Fruit fly (Drosophila melanogaster) whole organism, adult: ENCODE data around the gene CG4009.
A peak's percentile ranks its signal among the peaks of the same experiment; 100 is the strongest.

ENCODE experiments used
- CG11617 ChIP-seq: fragments of 200-800 bp; sonication (Bioruptor generic); optimal IDR thresholded peaks from 2 replicates; lab custom pipeline; 2017; ENCODE audit warnings: mild to moderate bottlenecking, missing biosample characterization, missing genetic modification reagents, missing genetic modification characterization
- CG12768 ChIP-seq: fragments of 200-800 bp; sonication (Bioruptor generic); optimal IDR thresholded peaks from 2 replicates; lab custom pipeline; 2017; ENCODE audit warnings: missing biosample characterization, missing genetic modification characterization, mild to moderate bottlenecking, moderate library complexity, missing genetic modification reagents
- CG14711 ChIP-seq: fragments of 200-800 bp; sonication (Bioruptor generic); optimal IDR thresholded peaks from 2 replicates; lab custom pipeline; 2018; ENCODE audit warnings: missing biosample characterization, mild to moderate bottlenecking, missing genetic modification characterization, moderate library complexity
- CG1620 ChIP-seq: fragments of 200-800 bp; sonication (Bioruptor generic); optimal IDR thresholded peaks from 2 replicates; lab custom pipeline; 2016; ENCODE audit warnings: missing biosample characterization, missing genetic modification characterization
- CG33017 ChIP-seq: fragments of 200-800 bp; sonication (Bioruptor generic); optimal IDR thresholded peaks from 2 replicates; lab custom pipeline; 2018; ENCODE audit warnings: missing biosample characterization, mild to moderate bottlenecking, missing genetic modification characterization, moderate library complexity
- CG5204 ChIP-seq: fragments of 200-800 bp; sonication (Bioruptor generic); optimal IDR thresholded peaks from 2 replicates; lab custom pipeline; 2016; ENCODE audit warnings: missing biosample characterization, missing genetic modification characterization
- CG7045 ChIP-seq: fragments of 200-800 bp; sonication (Bioruptor generic); optimal IDR thresholded peaks from 2 replicates; lab custom pipeline; 2017; ENCODE audit warnings: missing biosample characterization, mild to moderate bottlenecking, missing genetic modification characterization
- CG7101 ChIP-seq: fragments of 200-800 bp; sonication (Bioruptor generic); optimal IDR thresholded peaks from 2 replicates; lab custom pipeline; 2018; ENCODE audit warnings: missing biosample characterization, mild to moderate bottlenecking, missing genetic modification characterization, moderate library complexity
- Clk ChIP-seq: fragments of 200-800 bp; sonication (Bioruptor generic); optimal IDR thresholded peaks from 2 replicates; lab custom pipeline; 2017; ENCODE audit warnings: missing biosample characterization, missing genetic modification characterization
- Crg-1 ChIP-seq: fragments of 200-800 bp; sonication (Bioruptor generic); optimal IDR thresholded peaks from 2 replicates; lab custom pipeline; 2016; ENCODE audit warnings: missing biosample characterization, missing genetic modification characterization
- Hr96 ChIP-seq: fragments of 200-800 bp; sonication (Bioruptor generic); optimal IDR thresholded peaks from 2 replicates; lab custom pipeline; 2016; ENCODE audit warnings: missing biosample characterization, missing genetic modification characterization
- Mnt ChIP-seq: fragments of 200-800 bp; sonication (Bioruptor generic); optimal IDR thresholded peaks from 2 replicates; lab custom pipeline; 2016; ENCODE audit warnings: missing biosample characterization, mild to moderate bottlenecking, missing genetic modification characterization
- bab1 ChIP-seq: fragments of 200-800 bp; sonication (Bioruptor generic); optimal IDR thresholded peaks from 3 replicates; lab custom pipeline; 2019; ENCODE audit warnings: missing biosample characterization, mild to moderate bottlenecking, missing genetic modification characterization, moderate library complexity
- cic ChIP-seq: fragments of 200-800 bp; sonication (Bioruptor generic); optimal IDR thresholded peaks from 2 replicates; lab custom pipeline; 2017; ENCODE audit warnings: missing biosample characterization, mild to moderate bottlenecking, missing genetic modification characterization, moderate library complexity
- cnc ChIP-seq, 2 experiments: fragments of >200 bp; optimal IDR thresholded peaks; 2 replicates each; lab custom pipeline; 2017
- kay ChIP-seq: fragments of 200-800 bp; sonication (Bioruptor generic); peaks from one replicate; lab custom pipeline; 2016; ENCODE audit warnings: missing biosample characterization, missing genetic modification characterization, borderline replicate concordance
- ovo ChIP-seq: fragments of 200-800 bp; sonication (Bioruptor generic); optimal IDR thresholded peaks from 2 replicates; lab custom pipeline; 2016; ENCODE audit warnings: missing biosample characterization, missing genetic modification characterization
- pad ChIP-seq: fragments of 200-800 bp; sonication (Bioruptor generic); optimal IDR thresholded peaks from 3 replicates; lab custom pipeline; 2017; ENCODE audit warnings: missing biosample characterization, missing genetic modification characterization, mild to moderate bottlenecking, moderate library complexity, missing genetic modification reagents
- tj ChIP-seq: fragments of 200-800 bp; sonication (Bioruptor generic); optimal IDR thresholded peaks from 3 replicates; lab custom pipeline; 2017; ENCODE audit warnings: missing biosample characterization, mild to moderate bottlenecking, missing genetic modification characterization, moderate library complexity
- toe ChIP-seq: fragments of 200-800 bp; sonication (Bioruptor generic); optimal IDR thresholded peaks from 2 replicates; lab custom pipeline; 2016; ENCODE audit warnings: missing biosample characterization, missing genetic modification characterization

The CG4009 gene

DNA sequence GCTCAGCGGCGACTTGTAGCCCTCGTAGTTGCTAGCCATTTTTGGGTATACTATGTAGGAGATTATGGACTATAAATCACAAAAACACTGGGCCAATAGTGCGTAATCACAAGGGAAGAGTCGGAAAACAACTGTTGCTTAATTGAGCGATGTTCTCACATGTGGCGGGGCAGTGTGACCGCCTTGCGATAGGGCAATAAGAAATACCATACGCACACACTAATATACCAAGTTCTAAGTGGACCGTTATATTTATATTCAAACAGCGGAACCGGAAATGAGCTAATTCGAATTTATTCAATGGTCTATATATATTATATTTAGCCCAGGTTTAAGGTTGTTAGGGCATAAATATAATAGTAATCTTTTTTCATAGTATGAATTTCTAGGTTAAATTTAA lies 14.9 kb downstream of the CG4009 start, which contains the start of gene Adsl:
TSS of gene Adsl (minus strand) at position 165 of the 400 bp plus-strand sequence.
- TF ChIP-seq CG12768 (GFP tag; lab: Kevin White, UChicago) (no peak), CG7101 (tag; lab: Kevin White, UChicago) (peak; percentile 59), kay (GFP tag; lab: Kevin White, UChicago) (peak; percentile 82), ovo (GFP tag; lab: Kevin White, UChicago) (peak; percentile 51), toe (no peak), CG7045 (GFP tag; lab: Kevin White, UChicago) (peak; percentile 24), Hr96 (GFP tag; lab: Kevin White, UChicago) (peak; percentile 18), CG5204 (GFP tag; lab: Kevin White, UChicago) (no peak), cnc (optimal IDR thresholded peaks at IDR 0.05; lab: Kevin White, UChicago) (no peak), pad (GFP tag; lab: Kevin White, UChicago) (peak; percentile 46), Crg-1 (GFP tag; lab: Kevin White, UChicago) (no peak), CG11617 (GFP tag; lab: Kevin White, UChicago) (peak; percentile 65), Mnt (GFP tag; lab: Kevin White, UChicago) (peak; percentile 84), CG1620 (GFP tag; lab: Kevin White, UChicago) (peak; percentile 18), tj (peak; percentile 28), bab1 (GFP tag; lab: Kevin White, UChicago) (peak; percentile 85), Clk (GFP tag; lab: Kevin White, UChicago) (no peak), CG33017 (peak; percentile 56), cic (GFP tag; lab: Kevin White, UChicago) (no peak), CG14711 (peak; percentile 23)

dm6 chr3R:17018902-17019527 lies 16.8 kb downstream of the CG4009 start:
- TF ChIP-seq kay (GFP tag; lab: Kevin White, UChicago) (peak; percentile 36), CG5204 (GFP tag; lab: Kevin White, UChicago) (peak; percentile 7), CG7101 (tag; lab: Kevin White, UChicago) (no peak)

dm6 chr3R:17016193-17016592 lies 19.7 kb downstream of the CG4009 start:
- TF ChIP-seq bab1 (GFP tag; lab: Kevin White, UChicago) (no peak), cnc (optimal IDR thresholded peaks at IDR 0.05; lab: Kevin White, UChicago) (no peak), ovo (GFP tag; lab: Kevin White, UChicago) (no peak), cic (GFP tag; lab: Kevin White, UChicago) (no peak), Crg-1 (GFP tag; lab: Kevin White, UChicago) (no peak), Clk (GFP tag; lab: Kevin White, UChicago) (no peak), CG5204 (GFP tag; lab: Kevin White, UChicago) (no peak), CG33017 (no peak)

- TF ChIP-seq CG7045 (GFP tag; lab: Kevin White, UChicago) (no peak), tj (no peak), CG33017 (no peak)
Measured at dm6 chr3R:17014276-17014675, 21.6 kb downstream of the CG4009 start, which contains the start of gene Pxd. Gene Pxd, plus strand, starts transcription at chr3R:17014576.

dm6 chr3R:17008675-17009022 lies 27.2 kb downstream of the CG4009 start:
- TF ChIP-seq CG7101 (tag; lab: Kevin White, UChicago) (no peak), Hr96 (GFP tag; lab: Kevin White, UChicago) (no peak), ovo (GFP tag; lab: Kevin White, UChicago) (no peak)

dm6 chr3R:17008018-17008674 lies 27.7 kb downstream of the CG4009 start, which contains the start of gene CG8907:
Gene CG8907, plus strand, starts transcription at chr3R:17008269.
- TF ChIP-seq kay (GFP tag; lab: Kevin White, UChicago) (peak; percentile 46), cic (GFP tag; lab: Kevin White, UChicago) (peak; percentile 20), Clk (GFP tag; lab: Kevin White, UChicago) (no peak)

dm6 chr3R:17007336-17007735 lies 28.5 kb downstream of the CG4009 start:
- no peak for TF ChIP-seq Crg-1 (GFP tag; lab: Kevin White, UChicago)
- TF ChIP-seq Hr96 (GFP tag; lab: Kevin White, UChicago): no peak
- no peak for TF ChIP-seq CG5204 (GFP tag; lab: Kevin White, UChicago)
- no peak for TF ChIP-seq bab1 (GFP tag; lab: Kevin White, UChicago)
- no peak for TF ChIP-seq pad (GFP tag; lab: Kevin White, UChicago)
- no peak for TF ChIP-seq kay (GFP tag; lab: Kevin White, UChicago)
- no peak for TF ChIP-seq CG7101 (tag; lab: Kevin White, UChicago)
- no peak for TF ChIP-seq CG11617 (GFP tag; lab: Kevin White, UChicago)
- TF ChIP-seq cic (GFP tag; lab: Kevin White, UChicago): no peak
- TF ChIP-seq CG33017: no peak
- no peak for TF ChIP-seq CG1620 (GFP tag; lab: Kevin White, UChicago)
- no peak for TF ChIP-seq cnc (optimal IDR thresholded peaks at IDR 0.05; lab: Kevin White, UChicago)
- TF ChIP-seq Mnt (GFP tag; lab: Kevin White, UChicago): no peak
- TF ChIP-seq Clk (GFP tag; lab: Kevin White, UChicago): no peak
- no peak for TF ChIP-seq CG7045 (GFP tag; lab: Kevin White, UChicago)
- TF ChIP-seq ovo (GFP tag; lab: Kevin White, UChicago): no peak
- no peak for TF ChIP-seq CG12768 (GFP tag; lab: Kevin White, UChicago)
